Worm (Caenorhabditis elegans) whole organism, L1 larva: Measurements from ENCODE around the gene ads-1.

Experiments
- egl-27 ChIP-seq, 2 experiments: fragments of 150-350 bp in 1 of 2; sonication (generic microtip); optimal IDR thresholded peaks; 3 replicates each; lab custom pipeline; 2017 to 2018; ENCODE audit warnings: missing biosample characterization in 2 of 2, missing genetic modification characterization in 2 of 2, missing genetic modification reagents in 2 of 2
- elt-3 ChIP-seq, 6 experiments: fragments of 150-350 bp in 1 of 6; sonication (generic microtip); optimal IDR thresholded peaks; 2 replicates each; lab custom pipeline; 2017 to 2018; ENCODE audit warnings: missing biosample characterization in 6 of 6, missing genetic modification characterization in 6 of 6, inconsistent platforms in 1 of 6
- jun-1 ChIP-seq: fragments of 150-350 bp; optimal IDR thresholded peaks from 2 replicates; lab custom pipeline; 2014; ENCODE audit warnings: missing biosample characterization, missing genetic modification reagents, missing genetic modification characterization
- lin-15B ChIP-seq: fragments of 150-350 bp; sonication (generic microtip); optimal IDR thresholded peaks from 3 replicates; lab custom pipeline; 2014; ENCODE audit warnings: missing biosample characterization, missing genetic modification characterization
- mdl-1 ChIP-seq, 2 experiments: fragments of 150-350 bp; optimal IDR thresholded peaks; 2 replicates each; lab custom pipeline; 2014 to 2017; ENCODE audit warnings: missing biosample characterization in 2 of 2, missing genetic modification characterization in 2 of 2, inconsistent platforms in 1 of 2
- nhr-28 ChIP-seq: fragments of 150-350 bp; optimal IDR thresholded peaks from 2 replicates; lab custom pipeline; 2014; ENCODE audit warnings: missing biosample characterization, missing genetic modification characterization
- skn-1 ChIP-seq: fragments of 150-350 bp; optimal IDR thresholded peaks from 2 replicates; lab custom pipeline; 2014; ENCODE audit warnings: missing biosample characterization, missing genetic modification characterization
- sup-37 ChIP-seq: fragments of 200-800 bp; sonication (Bioruptor generic); optimal IDR thresholded peaks from 2 replicates; lab custom pipeline; 2018; ENCODE audit warnings: mild to moderate bottlenecking, missing genetic modification characterization, missing compliant biosample characterization
- unc-86 ChIP-seq: sonication (generic microtip); optimal IDR thresholded peaks from 2 replicates; lab custom pipeline; 2016; ENCODE audit warnings: missing genetic modification characterization, missing compliant biosample characterization
- ztf-4 ChIP-seq: fragments of 150-350 bp; optimal IDR thresholded peaks from 2 replicates; lab custom pipeline; 2014; ENCODE audit warnings: missing biosample characterization, missing genetic modification characterization

ce11 chrIII:251410-251809 is 46.9 kb downstream of the ads-1 start:
- TF ChIP-seq egl-27 (tag; optimal IDR thresholded peaks at IDR 0.05; lab: Kevin White, UChicago) (no peak), nhr-28 (tag; lab: Kevin White, UChicago) (no peak), lin-15B (tag; lab: Kevin White, UChicago) (no peak), skn-1 (no peak), unc-86 (tag; lab: Kevin White, UChicago) (no peak), elt-3 (tag; optimal IDR thresholded peaks at IDR 0.05; lab: Kevin White, UChicago) (no peak), jun-1 (tag; lab: Kevin White, UChicago) (no peak), mdl-1 (tag; optimal IDR thresholded peaks at IDR 0.05; lab: Kevin White, UChicago) (no peak), sup-37 (GFP tag; lab: Kevin White, UChicago) (no peak), ztf-4 (tag; lab: Kevin White, UChicago) (no peak)
